Fruit fly (Drosophila melanogaster) Kc167 (cell line): Measurements from ENCODE around the gene SmD1.

Experiments
- Myc ChIP-seq: fragments of >200 bp; optimal IDR thresholded peaks from 2 replicates; lab custom pipeline; 2017; ENCODE audit warnings: missing external identifiers
- h ChIP-seq: fragments of >200 bp; optimal IDR thresholded peaks from 3 replicates; lab custom pipeline; 2018; ENCODE audit warnings: missing external identifiers
- insv ChIP-seq: fragments of >200 bp; optimal IDR thresholded peaks from 3 replicates; lab custom pipeline; 2018; ENCODE audit warnings: missing external identifiers
- psq ChIP-seq: fragments of >200 bp; optimal IDR thresholded peaks from 2 replicates; lab custom pipeline; 2017; ENCODE audit warnings: missing external identifiers
- ttk ChIP-seq: sonication (Bioruptor generic); optimal IDR thresholded peaks from 2 replicates; lab custom pipeline; 2017; ENCODE audit warnings: missing external identifiers

- TF ChIP-seq psq (no peak), h (no peak), insv (lab: Kevin White, UChicago) (no peak), ttk (lab: Kevin White, UChicago) (no peak), Myc (no peak)
Measured at dm6 chr3L:12716661-12717060, 17.8 kb downstream of the SmD1 start.
